Worm (Caenorhabditis elegans): ENCODE measurements around the gene lurp-2.
A peak's percentile ranks its signal among the peaks of the same experiment; 100 is the strongest.

Gene lurp-2

ce11 chrV:13485732-13486131, 32.3 kb downstream of the lurp-2 start:
- TF ChIP-seq nhr-71 (tag; optimal IDR thresholded peaks at IDR 0.05) = peak; percentile 42
- TF ChIP-seq ets-5 (GFP tag; IDR thresholded peaks at IDR 0.05) = no peak
- no peak for TF ChIP-seq C16A3.4 (tag; optimal IDR thresholded peaks at IDR 0.05)
- peak; percentile 57 for TF ChIP-seq fkh-8 (tag; optimal IDR thresholded peaks at IDR 0.05)
- no peak for TF ChIP-seq ztf-4 (tag; optimal IDR thresholded peaks at IDR 0.05)
- no peak for TF ChIP-seq lir-3 (tag; optimal IDR thresholded peaks at IDR 0.05; ENCODE audit: poor library complexity)
- no peak for TF ChIP-seq hlh-17 (GFP tag; optimal IDR thresholded peaks at IDR 0.05; ENCODE audit: borderline replicate concordance)
- no peak for TF ChIP-seq grh-1 (GFP tag; IDR thresholded peaks at IDR 0.05)
- peak; percentile 69 for TF ChIP-seq sox-4 (tag; optimal IDR thresholded peaks at IDR 0.05)
- TF ChIP-seq egl-13 (tag; optimal IDR thresholded peaks at IDR 0.05) = no peak
- no peak for TF ChIP-seq vab-15 (tag; optimal IDR thresholded peaks at IDR 0.05)
- TF ChIP-seq fkh-4 (tag; optimal IDR thresholded peaks at IDR 0.05; ENCODE audit: borderline replicate concordance) = no peak
- TF ChIP-seq elt-3 (tag; optimal IDR thresholded peaks at IDR 0.05) = no peak
- no peak for TF ChIP-seq efl-3 (GFP tag; optimal IDR thresholded peaks at IDR 0.05)
- no peak for TF ChIP-seq nhr-90 (tag; optimal IDR thresholded peaks at IDR 0.05; ENCODE audit: poor library complexity)
- TF ChIP-seq ces-1 (GFP tag; optimal IDR thresholded peaks at IDR 0.05) = no peak

- peak; percentile 40 for TF ChIP-seq nhr-20 (tag; optimal IDR thresholded peaks at IDR 0.05)
- TF ChIP-seq elt-3 (tag; optimal IDR thresholded peaks at IDR 0.05) = peak in 1 of 6 experiments; percentile 63
- TF ChIP-seq efl-1 (optimal IDR thresholded peaks at IDR 0.05) = no peak
- peak in 1 of 2 experiments; percentile 3 for TF ChIP-seq efl-1 (GFP tag; optimal IDR thresholded peaks at IDR 0.05 in 1 of 2)
- TF ChIP-seq mab-9 (GFP tag; IDR thresholded peaks at IDR 0.05) = no peak
- TF ChIP-seq sox-4 (tag; optimal IDR thresholded peaks at IDR 0.05) = no peak
- peak; percentile 31 for TF ChIP-seq unc-130 (tag; optimal IDR thresholded peaks at IDR 0.05)
- TF ChIP-seq hlh-4 (tag; optimal IDR thresholded peaks at IDR 0.05) = no peak
- TF ChIP-seq C04F5.9 (tag; optimal IDR thresholded peaks at IDR 0.05) = no peak
- no peak for TF ChIP-seq pqm-1 (tag; optimal IDR thresholded peaks at IDR 0.05)
- no peak for TF ChIP-seq hpl-2 (GFP tag; optimal IDR thresholded peaks at IDR 0.05)
- TF ChIP-seq nhr-19 (GFP tag; conservative IDR thresholded peaks at IDR 0.05) = 0 out of 2 replicates have a peak, but pooled peaks have one; percentile 14
- no peak for TF ChIP-seq efl-3 (GFP tag; optimal IDR thresholded peaks at IDR 0.05)
- no peak for TF ChIP-seq nhr-90 (tag; optimal IDR thresholded peaks at IDR 0.05; ENCODE audit: poor library complexity)
- TF ChIP-seq nhr-84 (tag; optimal IDR thresholded peaks at IDR 0.05) = no peak
- TF ChIP-seq unc-98 (GFP tag; IDR thresholded peaks at IDR 0.05) = no peak
- TF ChIP-seq fkh-10 (GFP tag; optimal IDR thresholded peaks at IDR 0.05) = no peak
- TF ChIP-seq ceh-88 (GFP tag; IDR thresholded peaks at IDR 0.05) = no peak
- no peak for TF ChIP-seq zip-4 (GFP tag; optimal IDR thresholded peaks at IDR 0.05)
- TF ChIP-seq nhr-76 (tag; optimal IDR thresholded peaks at IDR 0.05) = no peak
- no peak for TF ChIP-seq snpc-4 (tag; optimal IDR thresholded peaks at IDR 0.05)
- TF ChIP-seq ceh-90 (tag; optimal IDR thresholded peaks at IDR 0.05) = no peak
- no peak for TF ChIP-seq ztf-11 (tag; optimal IDR thresholded peaks at IDR 0.05)
- TF ChIP-seq unc-62 (GFP tag; optimal IDR thresholded peaks at IDR 0.05) = no peak
- TF ChIP-seq ceh-8 (GFP tag; optimal IDR thresholded peaks at IDR 0.05) = no peak
- TF ChIP-seq hlh-17 (GFP tag; optimal IDR thresholded peaks at IDR 0.05; ENCODE audit: borderline replicate concordance) = no peak
- TF ChIP-seq nhr-85 (tag) = peak; percentile 85
- TF ChIP-seq fos-1 (tag; optimal IDR thresholded peaks at IDR 0.05) = no peak
- no peak for TF ChIP-seq jun-1 (tag; optimal IDR thresholded peaks at IDR 0.05)
- no peak for TF ChIP-seq ceh-82 (tag; optimal IDR thresholded peaks at IDR 0.05)
- TF ChIP-seq fkh-4 (tag; optimal IDR thresholded peaks at IDR 0.05; ENCODE audit: borderline replicate concordance) = no peak
- peak; percentile 37 for TF ChIP-seq lin-14 (GFP tag; optimal IDR thresholded peaks at IDR 0.05)
- no peak for TF ChIP-seq skn-1 (tag; optimal IDR thresholded peaks at IDR 0.05)
- no peak for TF ChIP-seq mef-2 (tag; optimal IDR thresholded peaks at IDR 0.05)
- no peak for TF ChIP-seq C34B4.2 (tag; optimal IDR thresholded peaks at IDR 0.05)
- TF ChIP-seq zag-1 (tag; optimal IDR thresholded peaks at IDR 0.05) = no peak
- TF ChIP-seq nhr-237 (tag; optimal IDR thresholded peaks at IDR 0.05) = no peak
- TF ChIP-seq lsy-2 (tag; optimal IDR thresholded peaks at IDR 0.05) = peak in 1 of 2 experiments; percentile 30
- no peak for TF ChIP-seq Y116A8C.19 (tag; optimal IDR thresholded peaks at IDR 0.05; ENCODE audit: borderline replicate concordance)
- peak; percentile 61; the same call in 1 of the 2 replicates for TF ChIP-seq grh-1 (GFP tag; IDR thresholded peaks at IDR 0.05)
- no peak for TF ChIP-seq aha-1 (tag; optimal IDR thresholded peaks at IDR 0.05)
- peak; percentile 4 for TF ChIP-seq nhr-71 (tag; optimal IDR thresholded peaks at IDR 0.05)
Observed at ce11 chrV:13488297-13488803, 34.9 kb downstream of the lurp-2 start.

Measured in whole organism, L1 larva.